Worm (Caenorhabditis elegans): ENCODE data around the gene rabr-1.

ce11 chrX:2456141-2456540 is 39.8 kb upstream of the rabr-1 start:
- TF ChIP-seq mdt-29 (GFP tag; IDR thresholded peaks at IDR 0.05), result no peak
- TF ChIP-seq snpc-4 (tag; optimal IDR thresholded peaks at IDR 0.05), result no peak
- TF ChIP-seq nhr-28 (tag; optimal IDR thresholded peaks at IDR 0.05), result no peak
- no peak for TF ChIP-seq lin-38 (GFP tag; IDR thresholded peaks at IDR 0.05)
- no peak for TF ChIP-seq madf-9 (GFP tag; conservative IDR thresholded peaks at IDR 0.05)
- no peak for TF ChIP-seq Y5F2A.4 (GFP tag; optimal IDR thresholded peaks at IDR 0.05)
- no peak for TF ChIP-seq sdz-12 (GFP tag; optimal IDR thresholded peaks at IDR 0.05)
- no peak for TF ChIP-seq dve-1 (tag; optimal IDR thresholded peaks at IDR 0.05; ENCODE audit: insufficient read depth)
- TF ChIP-seq lin-13 (GFP tag; optimal IDR thresholded peaks at IDR 0.05), result no peak
- no peak for TF ChIP-seq lim-7 (GFP tag; IDR thresholded peaks at IDR 0.05)
- TF ChIP-seq lin-39 (tag; optimal IDR thresholded peaks at IDR 0.05), result no peak
